Fruit fly (Drosophila melanogaster) whole organism, embryonic: ENCODE results near the gene yellow-e3.
A peak's percentile ranks its signal among the peaks of the same experiment; 100 is the strongest.

Source experiments
- Awh ChIP-seq: fragments of 200-800 bp; sonication (Bioruptor generic); IDR thresholded peaks from 2 replicates; pipeline ENCODE4, ENCODE4 v1.3.6; 2022; ENCODE audit warnings: missing biosample characterization, missing genetic modification characterization
- BEAF-32 ChIP-seq: fragments of 200-800 bp; sonication (Bioruptor generic); optimal IDR thresholded peaks from 3 replicates; lab custom pipeline; 2017; ENCODE audit warnings: missing biosample characterization, missing genetic modification characterization, mild to moderate bottlenecking, moderate library complexity, missing genetic modification reagents
- Bdp1 ChIP-seq: fragments of 200-800 bp; sonication (Bioruptor generic); optimal IDR thresholded peaks from 3 replicates; lab custom pipeline; 2016; ENCODE audit warnings: missing biosample characterization, missing genetic modification characterization
- Bgb ChIP-seq: fragments of 200-800 bp; sonication (Bioruptor generic); IDR thresholded peaks from 2 replicates; pipeline ENCODE4 v1.3.6; 2022; ENCODE audit warnings: missing biosample characterization, missing genetic modification characterization; ENCODE audit not compliant: partially characterized antibody
- CG10147 ChIP-seq: fragments of 200-800 bp; sonication (Bioruptor generic); optimal IDR thresholded peaks from 2 replicates; lab custom pipeline; 2019; ENCODE audit warnings: missing biosample characterization, mild to moderate bottlenecking, missing genetic modification characterization, moderate library complexity
- CG10274 ChIP-seq: fragments of 200-800 bp; sonication (Bioruptor generic); optimal IDR thresholded peaks from 3 replicates; lab custom pipeline; 2017; ENCODE audit warnings: missing biosample characterization, mild to moderate bottlenecking, missing genetic modification characterization
- CG10366 ChIP-seq: fragments of 200-800 bp; sonication (Bioruptor generic); IDR thresholded peaks from 2 replicates; pipeline ENCODE4 v1.3.6; 2022; ENCODE audit warnings: missing biosample characterization, missing genetic modification characterization
- CG12104 ChIP-seq: fragments of 200-800 bp; sonication (Bioruptor generic); optimal IDR thresholded peaks from 3 replicates; lab custom pipeline; 2016; ENCODE audit warnings: missing biosample characterization, missing genetic modification characterization
- CG12236 ChIP-seq: fragments of 200-800 bp; sonication (Bioruptor generic); optimal IDR thresholded peaks from 2 replicates; lab custom pipeline; 2016; ENCODE audit warnings: missing biosample characterization, missing genetic modification characterization
- CG12659 ChIP-seq: fragments of 200-800 bp; sonication (Bioruptor generic); optimal IDR thresholded peaks from 3 replicates; lab custom pipeline; 2017; ENCODE audit warnings: mild to moderate bottlenecking, missing biosample characterization, missing genetic modification reagents, missing genetic modification characterization
- CG15269 ChIP-seq: fragments of 200-800 bp; sonication (Bioruptor generic); optimal IDR thresholded peaks from 2 replicates; lab custom pipeline; 2018; ENCODE audit warnings: missing biosample characterization, mild to moderate bottlenecking, missing genetic modification characterization, moderate library complexity
- CG15479 ChIP-seq: fragments of 200-800 bp; sonication (Bioruptor generic); optimal IDR thresholded peaks from 3 replicates; lab custom pipeline; 2019; ENCODE audit warnings: missing biosample characterization, mild to moderate bottlenecking, missing genetic modification characterization, moderate library complexity
- CG18764 ChIP-seq: fragments of 200-800 bp; sonication (Bioruptor generic); optimal IDR thresholded peaks from 3 replicates; lab custom pipeline; 2016; ENCODE audit warnings: missing biosample characterization, missing genetic modification characterization
- CG2199 ChIP-seq: fragments of 200-800 bp; sonication (Bioruptor generic); IDR thresholded peaks from 3 replicates; pipeline ENCODE4 v1.3.6; 2022; ENCODE audit warnings: missing biosample characterization, missing genetic modification characterization
- CG30431 ChIP-seq: fragments of 200-800 bp; sonication (Bioruptor generic); optimal IDR thresholded peaks from 2 replicates; lab custom pipeline; 2017; ENCODE audit warnings: missing biosample characterization, missing genetic modification characterization
- CG31388 ChIP-seq: fragments of 200-800 bp; sonication (Bioruptor generic); optimal IDR thresholded peaks from 2 replicates; lab custom pipeline; 2016; ENCODE audit warnings: missing biosample characterization, missing genetic modification characterization
- CG3407 ChIP-seq: fragments of 200-800 bp; sonication (Bioruptor generic); optimal IDR thresholded peaks from 2 replicates; lab custom pipeline; 2018; ENCODE audit warnings: missing biosample characterization, mild to moderate bottlenecking, missing genetic modification characterization
- CG34224 ChIP-seq: fragments of 200-800 bp; sonication (Bioruptor generic); IDR thresholded peaks from 3 replicates; pipeline ENCODE4 v1.3.6; 2022; ENCODE audit warnings: missing biosample characterization, missing genetic modification characterization; ENCODE audit not compliant: partially characterized antibody
- CG4707 ChIP-seq: fragments of 200-800 bp; sonication (Bioruptor generic); optimal IDR thresholded peaks from 2 replicates; lab custom pipeline; 2018; ENCODE audit warnings: missing biosample characterization, mild to moderate bottlenecking, missing genetic modification characterization, moderate library complexity
- CG4854 ChIP-seq: fragments of 200-800 bp; sonication (Bioruptor generic); optimal IDR thresholded peaks from 2 replicates; lab custom pipeline; 2016; ENCODE audit warnings: missing biosample characterization, missing genetic modification characterization, inconsistent platforms
- CG6175 ChIP-seq: fragments of 200-800 bp; sonication (Bioruptor generic); IDR thresholded peaks from 3 replicates; pipeline ENCODE4 v1.3.6; 2022; ENCODE audit warnings: missing biosample characterization, missing genetic modification characterization
- CG7963 ChIP-seq: fragments of 200-800 bp; sonication (Bioruptor generic); IDR thresholded peaks from 3 replicates; pipeline ENCODE4 v1.3.6; 2022; ENCODE audit warnings: missing biosample characterization, missing genetic modification characterization; ENCODE audit not compliant: partially characterized antibody
- CG9876 ChIP-seq: fragments of 200-800 bp; sonication (Bioruptor generic); optimal IDR thresholded peaks from 2 replicates; lab custom pipeline; 2016; ENCODE audit warnings: missing biosample characterization, missing genetic modification characterization
- Chrac-16 ChIP-seq: fragments of 200-800 bp; sonication (Bioruptor generic); optimal IDR thresholded peaks from 3 replicates; lab custom pipeline; 2016; ENCODE audit warnings: missing biosample characterization, missing genetic modification characterization
- CoRest ChIP-seq: fragments of 200-800 bp; sonication (Bioruptor generic); optimal IDR thresholded peaks from 3 replicates; lab custom pipeline; 2018; ENCODE audit warnings: missing biosample characterization, mild to moderate bottlenecking, missing genetic modification characterization, moderate library complexity
- Deaf1 ChIP-seq: fragments of 200-800 bp; optimal IDR thresholded peaks from 3 replicates; lab custom pipeline; 2019; ENCODE audit warnings: missing biosample characterization, mild to moderate bottlenecking, missing genetic modification characterization, moderate library complexity
- ERR ChIP-seq: fragments of 200-800 bp; sonication (Bioruptor generic); optimal IDR thresholded peaks from 2 replicates; lab custom pipeline; 2016; ENCODE audit warnings: missing biosample characterization, missing genetic modification characterization
- HmgZ ChIP-seq: fragments of 200-800 bp; sonication (Bioruptor generic); optimal IDR thresholded peaks from 2 replicates; lab custom pipeline; 2018; ENCODE audit warnings: missing biosample characterization, mild to moderate bottlenecking, missing genetic modification characterization
- Hsf ChIP-seq: fragments of 200-800 bp; sonication (Bioruptor generic); optimal IDR thresholded peaks from 3 replicates; lab custom pipeline; 2016; ENCODE audit warnings: missing biosample characterization, missing genetic modification characterization
- Jarid2 ChIP-seq: fragments of 200-800 bp; sonication (Bioruptor generic); optimal IDR thresholded peaks from 3 replicates; lab custom pipeline; 2017; ENCODE audit warnings: mild to moderate bottlenecking, missing biosample characterization, missing genetic modification reagents, missing genetic modification characterization
- Lpt ChIP-seq: fragments of >200 bp; optimal IDR thresholded peaks from 2 replicates; lab custom pipeline; 2018; ENCODE audit warnings: missing biosample characterization, missing genetic modification characterization
- Sox102F ChIP-seq: fragments of 200-800 bp; sonication (Bioruptor generic); optimal IDR thresholded peaks from 2 replicates; lab custom pipeline; 2018; ENCODE audit warnings: missing biosample characterization, mild to moderate bottlenecking, missing genetic modification characterization, moderate library complexity
- ac ChIP-seq: fragments of 200-800 bp; sonication (Bioruptor generic); optimal IDR thresholded peaks from 3 replicates; lab custom pipeline; 2017; ENCODE audit warnings: missing biosample characterization, mild to moderate bottlenecking, missing genetic modification characterization
- bowl ChIP-seq: fragments of 200-800 bp; sonication (Bioruptor generic); IDR thresholded peaks from 2 replicates; pipeline ENCODE4 v1.3.6; 2022; ENCODE audit warnings: missing biosample characterization, missing genetic modification characterization
- cas ChIP-seq: fragments of 200-800 bp; sonication (Bioruptor generic); IDR thresholded peaks from 2 replicates; pipeline ENCODE4 v1.3.6; 2022; ENCODE audit warnings: missing biosample characterization, missing genetic modification characterization
- chif ChIP-seq, 2 experiments: fragments of 200-800 bp; sonication (Bioruptor generic); optimal IDR thresholded peaks; 3 replicates each; lab custom pipeline; 2016; ENCODE audit warnings: missing biosample characterization in 2 of 2, missing genetic modification characterization in 2 of 2
- dan ChIP-seq: fragments of 200-800 bp; sonication (Bioruptor generic); IDR thresholded peaks from 2 replicates; pipeline ENCODE4 v1.3.6; 2022; ENCODE audit warnings: missing biosample characterization, missing genetic modification characterization
- danr ChIP-seq: fragments of 200-800 bp; sonication (Bioruptor generic); IDR thresholded peaks from 2 replicates; pipeline ENCODE4 v1.3.6; 2022; ENCODE audit warnings: missing biosample characterization, missing genetic modification characterization
- dysf ChIP-seq: fragments of 200-800 bp; sonication (Bioruptor generic); IDR thresholded peaks from 3 replicates; pipeline ENCODE4 v1.3.6; 2022; ENCODE audit warnings: missing biosample characterization, missing genetic modification characterization
- fd102C ChIP-seq: fragments of 200-800 bp; sonication (Bioruptor generic); optimal IDR thresholded peaks from 2 replicates; lab custom pipeline; 2018; ENCODE audit warnings: missing biosample characterization, mild to moderate bottlenecking, missing genetic modification characterization, moderate library complexity
- grau ChIP-seq: fragments of 200-800 bp; optimal IDR thresholded peaks from 3 replicates; lab custom pipeline; 2019; ENCODE audit warnings: missing biosample characterization, mild to moderate bottlenecking, missing genetic modification characterization, moderate library complexity
- nmo ChIP-seq: fragments of 200-800 bp; sonication (Bioruptor generic); optimal IDR thresholded peaks from 2 replicates; lab custom pipeline; 2018; ENCODE audit warnings: missing biosample characterization, mild to moderate bottlenecking, missing genetic modification characterization, moderate library complexity
- pzg ChIP-seq: fragments of 200-800 bp; sonication (Bioruptor generic); optimal IDR thresholded peaks from 3 replicates; lab custom pipeline; 2018; ENCODE audit warnings: missing biosample characterization, mild to moderate bottlenecking, missing genetic modification characterization, moderate library complexity
- sim ChIP-seq: fragments of 200-800 bp; sonication (Bioruptor generic); IDR thresholded peaks from 2 replicates; pipeline ENCODE4 v1.3.6; 2022; ENCODE audit warnings: missing biosample characterization, missing genetic modification characterization
- sna ChIP-seq: fragments of 200-800 bp; sonication (Bioruptor generic); IDR thresholded peaks from 2 replicates; pipeline ENCODE4 v1.3.6; 2022; ENCODE audit warnings: missing biosample characterization, missing genetic modification characterization; ENCODE audit not compliant: partially characterized antibody
- tap ChIP-seq: fragments of 200-800 bp; optimal IDR thresholded peaks from 3 replicates; lab custom pipeline; 2019; ENCODE audit warnings: missing biosample characterization, mild to moderate bottlenecking, missing genetic modification characterization, moderate library complexity
- tna ChIP-seq: fragments of 200-800 bp; sonication (Bioruptor generic); IDR thresholded peaks from 2 replicates; pipeline ENCODE4 v1.3.6; 2022; ENCODE audit warnings: missing biosample characterization, missing genetic modification characterization; ENCODE audit not compliant: partially characterized antibody
- wor ChIP-seq: fragments of 200-800 bp; sonication (Bioruptor generic); IDR thresholded peaks from 2 replicates; pipeline ENCODE4 v1.3.6; 2022; ENCODE audit warnings: missing biosample characterization, missing genetic modification characterization

Gene yellow-e3

dm6 chr3R:13400902-13401721 lies 3.6 kb downstream of the yellow-e3 start (continued):
- peak; percentile 69 for TF ChIP-seq CG12104 (GFP tag; lab: Kevin White, UChicago)
- TF ChIP-seq CG4854 (GFP tag; lab: Kevin White, UChicago), result peak; percentile 83
- TF ChIP-seq Chrac-16 (GFP tag; lab: Kevin White, UChicago), result peak; percentile 89
- peak; percentile 77 for TF ChIP-seq CG10274 (GFP tag; lab: Kevin White, UChicago)
- TF ChIP-seq wor, result peak; percentile 83
- peak; percentile 92 for TF ChIP-seq Sox102F
- TF ChIP-seq danr, result peak; percentile 81
- no peak for TF ChIP-seq Lpt
- TF ChIP-seq CG3407, result peak; percentile 75
- peak; percentile 84 for TF ChIP-seq CG30431 (GFP tag; lab: Kevin White, UChicago)
- peak; percentile 90 for TF ChIP-seq CG15269 (tag; lab: Kevin White, UChicago)
- peak; percentile 94 for TF ChIP-seq nmo (GFP tag; lab: Kevin White, UChicago)
- TF ChIP-seq CG4707 (GFP tag; lab: Kevin White, UChicago), result peak; percentile 66
- no peak; the same call in 1 of the 2 replicates for TF ChIP-seq Bgb (GFP tag; lab: Robert Waterston, UW)
- TF ChIP-seq CoRest (tag; lab: Kevin White, UChicago), result peak; percentile 96
- no peak for TF ChIP-seq bowl (GFP tag; lab: Robert Waterston, UW)
- TF ChIP-seq Jarid2 (GFP tag; lab: Kevin White, UChicago), result peak; percentile 43
- peak; percentile 80 for TF ChIP-seq CG12236 (GFP tag; lab: Kevin White, UChicago)
- peak; percentile 79 for TF ChIP-seq Bdp1
- peak; percentile 78 for TF ChIP-seq CG10366 (GFP tag; lab: Robert Waterston, UW)
- TF ChIP-seq chif (GFP tag; optimal IDR thresholded peaks at IDR 0.05; lab: Kevin White, UChicago), result peak; percentile 69 to 90
- peak; percentile 93 for TF ChIP-seq dysf (GFP tag; lab: Robert Waterston, UW)
- TF ChIP-seq cas, result 0 out of 2 replicates have a peak, but pooled peaks have one; percentile 41
- no peak for TF ChIP-seq CG7963
- TF ChIP-seq tna, result no peak
- TF ChIP-seq sna (GFP tag; lab: Robert Waterston, UW), result no peak; the same call in 1 of the 2 replicates
- peak; percentile 48 for TF ChIP-seq Deaf1 (tag; lab: Kevin White, UChicago)
- TF ChIP-seq Awh (GFP tag; lab: Robert Waterston, UW), result peak; percentile 74
- TF ChIP-seq CG12659 (GFP tag; lab: Kevin White, UChicago), result peak; percentile 92
- TF ChIP-seq CG15479 (GFP tag; lab: Kevin White, UChicago), result no peak
- TF ChIP-seq ac (GFP tag; lab: Kevin White, UChicago), result peak; percentile 6
- peak; percentile 68 for TF ChIP-seq CG9876 (GFP tag; lab: Kevin White, UChicago)
- peak; percentile 82 for TF ChIP-seq tap (tag; lab: Kevin White, UChicago)
- TF ChIP-seq CG10147 (GFP tag; lab: Kevin White, UChicago), result peak; percentile 80
- peak; percentile 93 for TF ChIP-seq grau
- peak; percentile 90 for TF ChIP-seq HmgZ (tag; lab: Kevin White, UChicago)
- TF ChIP-seq sim (GFP tag; lab: Robert Waterston, UW), result peak; percentile 79
- peak; percentile 61 for TF ChIP-seq CG31388 (GFP tag; lab: Kevin White, UChicago)
- peak; percentile 52 for TF ChIP-seq ERR
- TF ChIP-seq CG18764 (GFP tag; lab: Kevin White, UChicago), result peak; percentile 62
- TF ChIP-seq CG34224, result no peak; the same call in 2 of the 3 replicates
- peak; percentile 65; the same call in 1 of the 2 replicates for TF ChIP-seq dan
- TF ChIP-seq CG2199, result peak; percentile 85
- TF ChIP-seq fd102C (GFP tag; lab: Kevin White, UChicago), result no peak
- no peak for TF ChIP-seq pzg (GFP tag; lab: Kevin White, UChicago)
- 0 out of 3 replicates have a peak, but pooled peaks have one; percentile 32 for TF ChIP-seq CG6175
- peak; percentile 93 for TF ChIP-seq Hsf (GFP tag; lab: Kevin White, UChicago)
- no peak for TF ChIP-seq BEAF-32 (GFP tag; lab: Kevin White, UChicago)
